Fruit fly (Drosophila melanogaster) S2 (cell line): Measurements from ENCODE around the gene clumsy.

Source experiments
- CG8478 ChIP-seq: fragments of >200 bp; optimal IDR thresholded peaks from 2 replicates; lab custom pipeline; 2018
- CTCF ChIP-seq, 2 experiments: fragments of >200 bp; optimal IDR thresholded peaks; 2 replicates each; lab custom pipeline; 2018

DNA sequence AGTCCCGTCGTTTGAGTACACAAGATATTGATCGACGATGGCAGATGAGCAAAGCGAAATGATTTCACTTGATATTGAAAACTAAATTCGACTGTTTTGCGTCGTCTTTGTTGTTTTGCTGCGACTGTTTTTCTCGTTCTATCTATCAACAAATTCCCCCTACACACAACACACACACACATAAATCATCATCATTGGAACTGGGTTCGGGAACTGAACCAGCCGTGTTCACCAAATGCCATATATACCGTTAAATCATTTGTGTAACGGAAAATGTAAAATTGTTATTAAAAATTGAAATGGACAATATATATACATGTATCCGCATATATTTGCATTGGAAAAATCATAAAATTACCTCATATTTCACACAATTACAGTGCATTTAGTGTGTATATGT is 14.1 kb downstream of the clumsy start, which contains the start of gene Atg18b:
- TF ChIP-seq CTCF (optimal IDR thresholded peaks at IDR 0.05; lab: Kevin White, UChicago) (no peak), CG8478 (no peak)
